Worm (Caenorhabditis elegans) whole organism, mixed stage, embryonic: Measurements from ENCODE around the gene ghi-1.

Experiments
- blmp-1 ChIP-seq: fragments of 150-350 bp; optimal IDR thresholded peaks from 2 replicates; lab custom pipeline; 2014; ENCODE audit warnings: missing biosample characterization, missing genetic modification characterization
- elt-3 ChIP-seq: fragments of 150-350 bp; optimal IDR thresholded peaks from 2 replicates; lab custom pipeline; 2014; ENCODE audit warnings: missing biosample characterization, missing genetic modification characterization
- hlh-1 ChIP-seq: fragments of 150-350 bp; optimal IDR thresholded peaks from 2 replicates; lab custom pipeline; 2014; ENCODE audit warnings: missing biosample characterization, missing genetic modification reagents, missing genetic modification characterization
- lin-32 ChIP-seq: fragments of 200-800 bp; sonication (Bioruptor generic); optimal IDR thresholded peaks from 2 replicates; lab custom pipeline; 2018; ENCODE audit warnings: mild to moderate bottlenecking, missing genetic modification characterization, missing compliant biosample characterization
- lsy-2 ChIP-seq: fragments of 150-350 bp; optimal IDR thresholded peaks from 2 replicates; lab custom pipeline; 2014; ENCODE audit warnings: missing biosample characterization, missing genetic modification characterization
- mep-1 ChIP-seq: fragments of 150-350 bp; optimal IDR thresholded peaks from 2 replicates; lab custom pipeline; 2017; ENCODE audit warnings: missing biosample characterization, missing genetic modification reagents, missing genetic modification characterization, inconsistent platforms
- mls-2 ChIP-seq: sonication (generic microtip); optimal IDR thresholded peaks from 2 replicates; lab custom pipeline; 2016; ENCODE audit warnings: mild to moderate bottlenecking, missing genetic modification characterization, moderate library complexity, missing compliant biosample characterization
- nhr-28 ChIP-seq: fragments of 150-350 bp; optimal IDR thresholded peaks from 2 replicates; lab custom pipeline; 2014; ENCODE audit warnings: missing biosample characterization, missing genetic modification characterization
- nhr-76 ChIP-seq: sonication (generic microtip); optimal IDR thresholded peaks from 2 replicates; lab custom pipeline; 2017; ENCODE audit warnings: missing biosample characterization, missing genetic modification characterization
- pha-4 ChIP-seq: fragments of 150-350 bp; optimal IDR thresholded peaks from 2 replicates; lab custom pipeline; 2018; ENCODE audit warnings: missing biosample characterization, missing genetic modification reagents, missing genetic modification characterization
- sem-2 ChIP-seq: fragments of 200-800 bp; sonication (Bioruptor generic); optimal IDR thresholded peaks from 2 replicates; lab custom pipeline; 2018; ENCODE audit warnings: mild to moderate bottlenecking, missing genetic modification characterization, missing compliant biosample characterization
- snpc-4 ChIP-seq: fragments of 150-350 bp; optimal IDR thresholded peaks from 2 replicates; lab custom pipeline; 2014; ENCODE audit warnings: missing biosample characterization, missing genetic modification characterization
- sptf-1 ChIP-seq: sonication (generic microtip); optimal IDR thresholded peaks from 2 replicates; lab custom pipeline; 2017; ENCODE audit warnings: mild to moderate bottlenecking, missing genetic modification characterization, moderate library complexity, missing compliant biosample characterization
- unc-39 ChIP-seq: fragments of 150-350 bp; optimal IDR thresholded peaks from 2 replicates; lab custom pipeline; 2014; ENCODE audit warnings: missing biosample characterization, missing genetic modification characterization

ce11 chrII:11646276-11646797, at the start of gene ghi-1:
- TF ChIP-seq sem-2 (GFP tag; lab: Kevin White, UChicago) (no peak), pha-4 (no peak), elt-3 (tag; lab: Kevin White, UChicago) (no peak), snpc-4 (tag; lab: Kevin White, UChicago) (no peak), mls-2 (tag; lab: Kevin White, UChicago) (no peak), blmp-1 (tag; lab: Kevin White, UChicago) (no peak), nhr-76 (tag; lab: Kevin White, UChicago) (no peak), nhr-28 (no peak), lin-32 (GFP tag; lab: Kevin White, UChicago) (no peak), hlh-1 (tag; lab: Kevin White, UChicago) (no peak), unc-39 (tag; lab: Kevin White, UChicago) (no peak), mep-1 (tag; lab: Kevin White, UChicago) (no peak), sptf-1 (tag; lab: Kevin White, UChicago) (no peak), lsy-2 (tag; lab: Kevin White, UChicago) (no peak)
